Fruit fly (Drosophila melanogaster) whole organism, embryonic: Measurements from ENCODE around the gene CG34242.

Experiments
- Asciz ChIP-seq: fragments of 200-800 bp; sonication (Bioruptor generic); optimal IDR thresholded peaks from 2 replicates; lab custom pipeline; 2017; ENCODE audit warnings: missing biosample characterization, mild to moderate bottlenecking, missing genetic modification characterization, missing genetic modification reagents
- Blimp-1 ChIP-seq: fragments of 200-800 bp; sonication (Bioruptor generic); optimal IDR thresholded peaks from 3 replicates; lab custom pipeline; 2018; ENCODE audit warnings: missing biosample characterization, missing genetic modification characterization, mild to moderate bottlenecking, moderate library complexity, missing genetic modification reagents
- BtbVII ChIP-seq: fragments of 200-800 bp; sonication (Bioruptor generic); optimal IDR thresholded peaks from 3 replicates; lab custom pipeline; 2017; ENCODE audit warnings: missing biosample characterization, mild to moderate bottlenecking, missing genetic modification characterization
- CG10654 ChIP-seq: fragments of 200-800 bp; sonication (Bioruptor generic); optimal IDR thresholded peaks from 2 replicates; lab custom pipeline; 2016; ENCODE audit warnings: missing biosample characterization, missing genetic modification characterization
- CG11456 ChIP-seq: fragments of 200-800 bp; sonication (Bioruptor generic); IDR thresholded peaks from 3 replicates; pipeline ENCODE4 v1.3.6; 2022; ENCODE audit warnings: missing biosample characterization, missing genetic modification characterization
- CG13894 ChIP-seq: fragments of 200-800 bp; sonication (Bioruptor generic); optimal IDR thresholded peaks from 3 replicates; lab custom pipeline; 2018; ENCODE audit warnings: missing biosample characterization, mild to moderate bottlenecking, missing genetic modification characterization, moderate library complexity
- CG14014 ChIP-seq: fragments of 200-800 bp; sonication (Bioruptor generic); IDR thresholded peaks from 2 replicates; pipeline ENCODE4 v1.3.6; 2022; ENCODE audit warnings: missing biosample characterization, missing genetic modification characterization
- CG15011 ChIP-seq: fragments of 200-800 bp; sonication (Bioruptor generic); optimal IDR thresholded peaks from 3 replicates; lab custom pipeline; 2018; ENCODE audit warnings: missing biosample characterization, mild to moderate bottlenecking, missing genetic modification characterization
- CG17568 ChIP-seq: fragments of 200-800 bp; sonication (Bioruptor generic); optimal IDR thresholded peaks from 2 replicates; lab custom pipeline; 2018; ENCODE audit warnings: missing biosample characterization, mild to moderate bottlenecking, missing genetic modification characterization, moderate library complexity
- CG1792 ChIP-seq: fragments of 200-800 bp; sonication (Bioruptor generic); optimal IDR thresholded peaks from 2 replicates; lab custom pipeline; 2016; ENCODE audit warnings: missing biosample characterization, missing genetic modification characterization
- CG3281 ChIP-seq: fragments of 200-800 bp; sonication (Bioruptor generic); optimal IDR thresholded peaks from 3 replicates; lab custom pipeline; 2017; ENCODE audit warnings: missing biosample characterization, mild to moderate bottlenecking, missing genetic modification characterization
- CG4282 ChIP-seq: fragments of 200-800 bp; sonication (Bioruptor generic); optimal IDR thresholded peaks from 2 replicates; lab custom pipeline; 2016; ENCODE audit warnings: missing biosample characterization, missing genetic modification characterization
- CG4360 ChIP-seq: fragments of 200-800 bp; sonication (Bioruptor generic); IDR thresholded peaks from 2 replicates; pipeline ENCODE4 v1.3.6; 2022; ENCODE audit warnings: missing biosample characterization, missing genetic modification characterization
- CG43689 ChIP-seq: fragments of 200-800 bp; sonication (Bioruptor generic); IDR thresholded peaks from 2 replicates; pipeline ENCODE4 v1.3.6; 2022; ENCODE audit warnings: missing biosample characterization, missing genetic modification characterization
- CG6254 ChIP-seq: fragments of 200-800 bp; sonication (Bioruptor generic); optimal IDR thresholded peaks from 3 replicates; lab custom pipeline; 2017; ENCODE audit warnings: mild to moderate bottlenecking, missing biosample characterization, missing genetic modification reagents, missing genetic modification characterization
- CG6683 ChIP-seq: fragments of 200-800 bp; sonication (Bioruptor generic); optimal IDR thresholded peaks from 2 replicates; lab custom pipeline; 2017; ENCODE audit warnings: missing biosample characterization, mild to moderate bottlenecking, missing genetic modification characterization, missing genetic modification reagents
- CG6765 ChIP-seq: fragments of 200-800 bp; sonication (Bioruptor generic); optimal IDR thresholded peaks from 3 replicates; lab custom pipeline; 2017; ENCODE audit warnings: missing biosample characterization, mild to moderate bottlenecking, missing genetic modification characterization
- CG6813 ChIP-seq: fragments of 200-800 bp; sonication (Bioruptor generic); optimal IDR thresholded peaks from 2 replicates; lab custom pipeline; 2017; ENCODE audit warnings: missing biosample characterization, missing genetic modification characterization, mild to moderate bottlenecking, moderate library complexity, missing genetic modification reagents
- CG7745 ChIP-seq: fragments of 200-800 bp; sonication (Bioruptor generic); optimal IDR thresholded peaks from 2 replicates; lab custom pipeline; 2018; ENCODE audit warnings: missing biosample characterization, mild to moderate bottlenecking, missing genetic modification characterization, moderate library complexity
- CG9609 ChIP-seq: fragments of 200-800 bp; sonication (Bioruptor generic); optimal IDR thresholded peaks from 3 replicates; lab custom pipeline; 2016; ENCODE audit warnings: missing biosample characterization, missing genetic modification characterization
- Dfd ChIP-seq, 2 experiments: fragments of >200 bp; optimal IDR thresholded peaks; 2 replicates each; lab custom pipeline; 2017; ENCODE audit warnings: missing biosample characterization in 2 of 2, missing genetic modification characterization in 2 of 2
- Elba2 ChIP-seq: fragments of 200-800 bp; sonication (Bioruptor generic); optimal IDR thresholded peaks from 3 replicates; lab custom pipeline; 2016; ENCODE audit warnings: missing biosample characterization, missing genetic modification characterization
- Ets65A ChIP-seq: fragments of 200-800 bp; sonication (Bioruptor generic); peaks from one replicate; lab custom pipeline; 2016; ENCODE audit warnings: missing biosample characterization, missing genetic modification characterization
- GATAe ChIP-seq: fragments of 200-800 bp; sonication (Bioruptor generic); conservative IDR thresholded peaks from 2 replicates; pipeline ENCODE4 v1.3.6; 2022; ENCODE audit warnings: missing biosample characterization, missing genetic modification characterization
- Hand ChIP-seq: fragments of 200-800 bp; sonication (Bioruptor generic); optimal IDR thresholded peaks from 2 replicates; lab custom pipeline; 2017; ENCODE audit warnings: mild to moderate bottlenecking, missing biosample characterization, missing genetic modification reagents, missing genetic modification characterization
- Hey ChIP-seq: fragments of 200-800 bp; sonication (Bioruptor generic); optimal IDR thresholded peaks from 3 replicates; lab custom pipeline; 2018; ENCODE audit warnings: missing biosample characterization, mild to moderate bottlenecking, missing genetic modification characterization
- Hr3 ChIP-seq: fragments of 200-800 bp; sonication (Bioruptor generic); optimal IDR thresholded peaks from 3 replicates; lab custom pipeline; 2016; ENCODE audit warnings: missing biosample characterization, missing genetic modification characterization
- Pdp1 ChIP-seq, 2 experiments: fragments of 200-800 bp; sonication (Bioruptor generic); optimal IDR thresholded peaks; 3 replicates each; lab custom pipeline; 2016; ENCODE audit warnings: missing biosample characterization in 2 of 2, missing genetic modification characterization in 2 of 2, mild to moderate bottlenecking in 1 of 2, moderate library complexity in 1 of 2
- Spps ChIP-seq: fragments of 200-800 bp; sonication (Bioruptor generic); optimal IDR thresholded peaks from 2 replicates; lab custom pipeline; 2018; ENCODE audit warnings: missing biosample characterization, mild to moderate bottlenecking, missing genetic modification characterization
- cad ChIP-seq: fragments of >200 bp; optimal IDR thresholded peaks from 2 replicates; lab custom pipeline; 2017; ENCODE audit warnings: missing biosample characterization, missing genetic modification characterization
- cg ChIP-seq: fragments of 200-800 bp; sonication (Bioruptor generic); optimal IDR thresholded peaks from 3 replicates; lab custom pipeline; 2019; ENCODE audit warnings: missing biosample characterization, mild to moderate bottlenecking, missing genetic modification characterization, moderate library complexity
- chif ChIP-seq, 2 experiments: fragments of 200-800 bp; sonication (Bioruptor generic); optimal IDR thresholded peaks; 3 replicates each; lab custom pipeline; 2016; ENCODE audit warnings: missing biosample characterization in 2 of 2, missing genetic modification characterization in 2 of 2
- chinmo ChIP-seq: fragments of 200-800 bp; sonication (Bioruptor generic); IDR thresholded peaks from 4 replicates; pipeline ENCODE4 v1.3.6; 2022; ENCODE audit warnings: missing biosample characterization, missing genetic modification characterization; ENCODE audit not compliant: partially characterized antibody
- da ChIP-seq: fragments of 200-800 bp; sonication (Bioruptor generic); optimal IDR thresholded peaks from 2 replicates; lab custom pipeline; 2016; ENCODE audit warnings: missing biosample characterization, missing genetic modification characterization
- dpn ChIP-seq, 2 experiments: fragments of 200-800 bp; sonication (Bioruptor generic); optimal IDR thresholded peaks; 3 replicates each; lab custom pipeline; 2016; ENCODE audit warnings: missing biosample characterization in 2 of 2, missing genetic modification characterization in 2 of 2
- esg ChIP-seq: fragments of 200-800 bp; sonication (Bioruptor generic); conservative IDR thresholded peaks from 2 replicates; pipeline ENCODE4 v1.3.6; 2022; ENCODE audit warnings: missing biosample characterization, missing genetic modification characterization
- fru ChIP-seq: fragments of >200 bp; optimal IDR thresholded peaks from 2 replicates; lab custom pipeline; 2017
- gcm2 ChIP-seq: fragments of 200-800 bp; sonication (Bioruptor generic); optimal IDR thresholded peaks from 2 replicates; lab custom pipeline; 2016; ENCODE audit warnings: missing biosample characterization, missing genetic modification characterization
- hbn ChIP-seq: fragments of 200-800 bp; sonication (Bioruptor generic); IDR thresholded peaks from 2 replicates; pipeline ENCODE4 v1.3.6; 2022; ENCODE audit warnings: missing biosample characterization, missing genetic modification characterization; ENCODE audit not compliant: partially characterized antibody
- jing ChIP-seq: fragments of 200-800 bp; sonication (Bioruptor generic); optimal IDR thresholded peaks from 2 replicates; lab custom pipeline; 2018; ENCODE audit warnings: missing biosample characterization, mild to moderate bottlenecking, missing genetic modification characterization
- nom ChIP-seq: fragments of 200-800 bp; sonication (Bioruptor generic); optimal IDR thresholded peaks from 2 replicates; lab custom pipeline; 2017; ENCODE audit warnings: missing biosample characterization, missing genetic modification characterization, mild to moderate bottlenecking, moderate library complexity, missing genetic modification reagents
- slbo ChIP-seq: fragments of 200-800 bp; sonication (Bioruptor generic); IDR thresholded peaks from 2 replicates; pipeline ENCODE4 v1.3.6; 2022; ENCODE audit warnings: missing biosample characterization, missing genetic modification characterization
- slou ChIP-seq: fragments of 200-800 bp; sonication (Bioruptor generic); optimal IDR thresholded peaks from 3 replicates; lab custom pipeline; 2016; ENCODE audit warnings: missing biosample characterization, missing genetic modification characterization
- tll ChIP-seq, 2 experiments: fragments of 200-800 bp in 1 of 2; fragments of >200 bp in 1 of 2; sonication (Bioruptor generic) in 1 of 2; optimal IDR thresholded peaks; 2 replicates each; lab custom pipeline; 2017 to 2019; ENCODE audit warnings: missing biosample characterization in 2 of 2, missing genetic modification characterization in 2 of 2, mild to moderate bottlenecking in 1 of 2, moderate library complexity in 1 of 2
- twi ChIP-seq: fragments of 200-800 bp; optimal IDR thresholded peaks from 2 replicates; lab custom pipeline; 2019; ENCODE audit warnings: missing biosample characterization, mild to moderate bottlenecking, missing genetic modification characterization, moderate library complexity
- wdn ChIP-seq: fragments of 200-800 bp; sonication (Bioruptor generic); IDR thresholded peaks from 2 replicates; pipeline ENCODE4 v1.3.6; 2022; ENCODE audit warnings: missing biosample characterization, missing genetic modification characterization
- zfh1 ChIP-seq: fragments of 200-800 bp; sonication (Bioruptor generic); IDR thresholded peaks from 3 replicates; pipeline ENCODE4 v1.3.6; 2022; ENCODE audit warnings: missing biosample characterization, missing genetic modification characterization

CG34242 gene

dm6 chr3L:12565422-12565821 is 31.6 kb downstream of the CG34242 start (continued):
- TF ChIP-seq CG7745 (tag; lab: Kevin White, UChicago) (no peak), CG1792 (GFP tag; lab: Kevin White, UChicago) (no peak), CG6683 (no peak), fru (lab: Kevin White, UChicago) (no peak), CG3281 (no peak), Pdp1 (GFP tag; optimal IDR thresholded peaks at IDR 0.05; lab: Kevin White, UChicago) (no peak), CG4282 (GFP tag; lab: Kevin White, UChicago) (no peak), Blimp-1 (peak; percentile 23), CG11456 (GFP tag; lab: Robert Waterston, UW) (no peak), BtbVII (GFP tag; lab: Kevin White, UChicago) (no peak), CG6813 (GFP tag; lab: Kevin White, UChicago) (no peak), dpn (GFP tag; optimal IDR thresholded peaks at IDR 0.05; lab: Kevin White, UChicago) (no peak), CG17568 (GFP tag; lab: Kevin White, UChicago) (no peak), wdn (GFP tag; lab: Robert Waterston, UW) (no peak), CG6765 (GFP tag; lab: Kevin White, UChicago) (no peak), Dfd (GFP tag; optimal IDR thresholded peaks at IDR 0.05; lab: Kevin White, UChicago) (no peak), Spps (no peak), esg (no peak)

DNA sequence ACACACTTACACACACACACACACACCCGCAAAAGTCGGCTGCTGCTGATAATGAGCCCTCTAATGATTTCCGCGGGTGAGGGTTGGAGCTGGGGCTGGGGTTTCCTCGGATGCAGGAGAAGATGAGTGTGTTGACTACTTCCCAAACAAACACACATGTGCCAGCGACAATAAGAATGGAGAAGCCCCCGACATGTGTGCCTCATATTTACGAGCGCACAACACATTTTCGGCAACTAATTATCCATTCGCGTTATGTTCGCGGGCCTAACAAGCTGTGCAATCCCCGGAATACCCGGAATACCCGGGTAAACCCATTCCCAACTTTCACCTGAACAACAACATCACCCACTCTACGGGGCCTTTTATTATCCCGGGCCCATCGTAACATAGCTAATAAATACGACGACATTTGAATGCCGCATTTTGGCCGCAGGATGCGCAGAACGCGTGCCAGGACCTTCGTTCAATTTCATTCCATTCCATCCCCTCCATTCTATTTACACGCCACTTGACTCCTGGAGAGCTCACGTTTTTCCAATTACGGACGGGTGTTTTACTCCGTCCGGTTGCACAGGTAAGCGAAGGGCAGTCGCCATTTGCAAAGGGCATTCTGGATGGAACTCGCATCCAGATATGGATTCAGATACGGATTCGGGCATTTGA is 32.4 kb downstream of the CG34242 start:
- peak; percentile 67 for TF ChIP-seq cad (GFP tag; lab: Kevin White, UChicago)
- peak; percentile 32; the same call in 1 of the 2 replicates for TF ChIP-seq CG43689 (GFP tag; lab: Robert Waterston, UW)
- no peak for TF ChIP-seq CG6254 (GFP tag; lab: Kevin White, UChicago)
- peak; percentile 37 for TF ChIP-seq CG13894 (tag; lab: Kevin White, UChicago)
- TF ChIP-seq Ets65A: peak; percentile 63
- TF ChIP-seq CG4360: 0 out of 2 replicates have a peak, but pooled peaks have one; percentile 5
- TF ChIP-seq cg (GFP tag; lab: Kevin White, UChicago): peak; percentile 44
- no peak for TF ChIP-seq slbo (GFP tag; lab: Robert Waterston, UW)
- TF ChIP-seq twi (tag; lab: Kevin White, UChicago): peak; percentile 98
- TF ChIP-seq chinmo (GFP tag; lab: Robert Waterston, UW): 0 out of 4 replicates have a peak, but pooled peaks have one; percentile 14
- TF ChIP-seq Hey (tag; lab: Kevin White, UChicago): peak; percentile 73
- TF ChIP-seq Asciz (GFP tag; lab: Kevin White, UChicago): no peak
- TF ChIP-seq tll (GFP tag; optimal IDR thresholded peaks at IDR 0.05; lab: Kevin White, UChicago): peak in 1 of 2 experiments; percentile 97
- no peak for TF ChIP-seq da (GFP tag; lab: Kevin White, UChicago)

DNA sequence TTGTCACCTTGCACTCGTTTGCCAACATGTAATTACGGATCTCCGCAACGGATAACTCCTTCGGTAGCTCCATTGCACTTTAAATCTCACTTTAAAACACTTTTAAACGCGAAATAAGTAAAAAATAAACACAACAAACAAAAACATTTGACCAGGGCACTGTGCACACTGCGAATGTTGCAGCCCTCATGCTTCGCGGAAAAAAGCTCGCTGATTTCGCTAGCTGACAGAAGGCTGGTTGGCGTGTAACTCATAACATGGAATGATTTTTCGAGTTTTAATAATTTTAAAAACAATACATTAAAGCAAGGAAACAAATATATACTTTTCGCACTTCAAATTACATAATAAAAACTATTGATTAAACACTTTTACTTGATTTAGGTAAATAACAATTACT is 38.6 kb downstream of the CG34242 start, which contains the start of gene sowah:
Gene sowah (minus strand): TSS at position 177 of the 400 bp plus-strand sequence.
- TF ChIP-seq Hr3 (GFP tag; lab: Kevin White, UChicago) (peak; percentile 24), nom (GFP tag; lab: Kevin White, UChicago) (no peak), zfh1 (GFP tag; lab: Robert Waterston, UW) (peak; percentile 62; the same call in 2 of the 3 replicates), slou (no peak), CG15011 (GFP tag; lab: Kevin White, UChicago) (no peak), jing (GFP tag; lab: Kevin White, UChicago) (peak; percentile 21), gcm2 (GFP tag; lab: Kevin White, UChicago) (no peak), CG9609 (GFP tag; lab: Kevin White, UChicago) (peak; percentile 63), CG17568 (GFP tag; lab: Kevin White, UChicago) (no peak), Hand (no peak), twi (tag; lab: Kevin White, UChicago) (peak; percentile 45), CG10654 (GFP tag; lab: Kevin White, UChicago) (peak; percentile 46), Dfd (GFP tag; optimal IDR thresholded peaks at IDR 0.05; lab: Kevin White, UChicago) (no peak), BtbVII (GFP tag; lab: Kevin White, UChicago) (no peak), GATAe (GFP tag; lab: Robert Waterston, UW) (no peak), Elba2 (GFP tag; lab: Kevin White, UChicago) (peak; percentile 21), chif (GFP tag; optimal IDR thresholded peaks at IDR 0.05; lab: Kevin White, UChicago) (peak; percentile 37 to 79), hbn (GFP tag; lab: Robert Waterston, UW) (no peak), CG14014 (GFP tag; lab: Robert Waterston, UW) (no peak; the same call in 1 of the 2 replicates)
